Worm (Caenorhabditis elegans): ENCODE data around the gene sna-1.

DNA sequence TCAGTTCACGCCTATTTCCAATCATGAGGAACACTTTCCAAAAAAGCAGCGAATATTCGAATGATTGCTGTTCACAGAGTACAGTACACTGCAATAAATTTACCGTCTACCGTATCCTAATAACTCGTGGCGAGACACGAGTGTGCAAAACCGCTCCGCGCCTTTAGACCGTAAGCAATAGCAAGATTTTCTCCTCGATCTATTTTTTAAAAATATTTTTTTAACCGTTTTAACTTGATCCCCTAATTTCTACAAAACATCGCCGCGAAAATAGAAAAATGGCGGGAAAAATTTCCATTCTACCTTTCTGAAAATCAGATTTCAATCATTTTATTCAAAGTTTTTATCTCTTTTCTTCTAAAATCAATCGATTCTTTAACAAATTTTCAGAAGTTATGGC is 7.8 kb downstream of the sna-1 start, which contains the start of gene era-1:
- no peak for TF ChIP-seq dao-5 (tag; optimal IDR thresholded peaks at IDR 0.05)
- TF ChIP-seq him-1 (tag; optimal IDR thresholded peaks at IDR 0.05): no peak

Measured in whole organism, L4/young adult.